Fruit fly (Drosophila melanogaster) whole organism, embryonic: Measurements from ENCODE around the gene CG10660.

Source experiments
- Bteb2 ChIP-seq: fragments of 200-800 bp; sonication (Bioruptor generic); optimal IDR thresholded peaks from 2 replicates; lab custom pipeline; 2016; ENCODE audit warnings: missing biosample characterization, missing genetic modification characterization
- CG1024 ChIP-seq: fragments of 200-800 bp; sonication (Bioruptor generic); IDR thresholded peaks from 2 replicates; pipeline ENCODE4 v1.3.6; 2022; ENCODE audit warnings: missing biosample characterization, missing genetic modification characterization
- CG10267 ChIP-seq: fragments of 200-800 bp; sonication (Bioruptor generic); optimal IDR thresholded peaks from 2 replicates; lab custom pipeline; 2018; ENCODE audit warnings: missing biosample characterization, mild to moderate bottlenecking, missing genetic modification characterization, moderate library complexity
- CG10462 ChIP-seq: fragments of 200-800 bp; sonication (Bioruptor generic); optimal IDR thresholded peaks from 2 replicates; lab custom pipeline; 2016; ENCODE audit warnings: missing biosample characterization, missing genetic modification characterization
- CG10979 ChIP-seq: fragments of 200-800 bp; sonication (Bioruptor generic); optimal IDR thresholded peaks from 2 replicates; lab custom pipeline; 2018; ENCODE audit warnings: missing biosample characterization, mild to moderate bottlenecking, missing genetic modification characterization, moderate library complexity
- CG11085 ChIP-seq: fragments of 200-800 bp; sonication (Bioruptor generic); IDR thresholded peaks from 2 replicates; pipeline ENCODE4 v1.3.6; 2022; ENCODE audit warnings: missing biosample characterization, missing genetic modification characterization
- CG11398 ChIP-seq: fragments of 200-800 bp; sonication (Bioruptor generic); optimal IDR thresholded peaks from 2 replicates; lab custom pipeline; 2016; ENCODE audit warnings: missing biosample characterization, missing genetic modification characterization
- CG13287 ChIP-seq: fragments of 200-800 bp; sonication (Bioruptor generic); IDR thresholded peaks from 2 replicates; pipeline ENCODE4 v1.3.6; 2022; ENCODE audit warnings: missing biosample characterization, missing genetic modification characterization; ENCODE audit not compliant: partially characterized antibody
- CG15073 ChIP-seq: fragments of 200-800 bp; sonication (Bioruptor generic); optimal IDR thresholded peaks from 2 replicates; lab custom pipeline; 2016; ENCODE audit warnings: missing biosample characterization, missing genetic modification characterization
- CG15269 ChIP-seq: fragments of 200-800 bp; sonication (Bioruptor generic); optimal IDR thresholded peaks from 2 replicates; lab custom pipeline; 2018; ENCODE audit warnings: missing biosample characterization, mild to moderate bottlenecking, missing genetic modification characterization, moderate library complexity
- CG1647 ChIP-seq: fragments of 200-800 bp; sonication (Bioruptor generic); optimal IDR thresholded peaks from 3 replicates; lab custom pipeline; 2016; ENCODE audit warnings: missing biosample characterization, missing genetic modification characterization
- CG16779 ChIP-seq: fragments of 200-800 bp; sonication (Bioruptor generic); IDR thresholded peaks from 2 replicates; pipeline ENCODE4 v1.3.6; 2022; ENCODE audit warnings: missing biosample characterization, missing genetic modification characterization
- CG17802 ChIP-seq: fragments of 200-800 bp; sonication (Bioruptor generic); optimal IDR thresholded peaks from 2 replicates; lab custom pipeline; 2018; ENCODE audit warnings: missing biosample characterization, mild to moderate bottlenecking, missing genetic modification characterization, moderate library complexity
- CG18599 ChIP-seq: fragments of 200-800 bp; sonication (Bioruptor generic); optimal IDR thresholded peaks from 3 replicates; lab custom pipeline; 2017; ENCODE audit warnings: missing biosample characterization, missing genetic modification characterization, mild to moderate bottlenecking, moderate library complexity, missing genetic modification reagents
- CG2116 ChIP-seq: fragments of 200-800 bp; sonication (Bioruptor generic); optimal IDR thresholded peaks from 3 replicates; lab custom pipeline; 2018; ENCODE audit warnings: missing biosample characterization, mild to moderate bottlenecking, missing genetic modification characterization
- CG2120 ChIP-seq: fragments of 200-800 bp; sonication (Bioruptor generic); optimal IDR thresholded peaks from 3 replicates; lab custom pipeline; 2016; ENCODE audit warnings: missing biosample characterization, missing genetic modification characterization
- CG2875 ChIP-seq: fragments of 200-800 bp; sonication (Bioruptor generic); optimal IDR thresholded peaks from 2 replicates; lab custom pipeline; 2017; ENCODE audit warnings: missing biosample characterization, mild to moderate bottlenecking, missing genetic modification characterization, missing genetic modification reagents
- CG30020 ChIP-seq: fragments of 200-800 bp; optimal IDR thresholded peaks from 2 replicates; lab custom pipeline; 2019; ENCODE audit warnings: missing biosample characterization, mild to moderate bottlenecking, missing genetic modification characterization, moderate library complexity
- CG33213 ChIP-seq: fragments of 200-800 bp; sonication (Bioruptor generic); optimal IDR thresholded peaks from 3 replicates; lab custom pipeline; 2016; ENCODE audit warnings: missing biosample characterization, missing genetic modification characterization
- CG3726 ChIP-seq: fragments of 200-800 bp; sonication (Bioruptor generic); IDR thresholded peaks from 3 replicates; pipeline ENCODE4, ENCODE4 v1.3.6; 2022; ENCODE audit warnings: missing biosample characterization, missing genetic modification characterization
- CG5180 ChIP-seq: fragments of 200-800 bp; sonication (Bioruptor generic); optimal IDR thresholded peaks from 3 replicates; lab custom pipeline; 2017; ENCODE audit warnings: missing biosample characterization, missing genetic modification characterization, mild to moderate bottlenecking, moderate library complexity, missing genetic modification reagents
- CG6175 ChIP-seq: fragments of 200-800 bp; sonication (Bioruptor generic); IDR thresholded peaks from 3 replicates; pipeline ENCODE4 v1.3.6; 2022; ENCODE audit warnings: missing biosample characterization, missing genetic modification characterization
- CG7556 ChIP-seq: fragments of 200-800 bp; sonication (Bioruptor generic); optimal IDR thresholded peaks from 2 replicates; lab custom pipeline; 2017; ENCODE audit warnings: missing biosample characterization, mild to moderate bottlenecking, missing genetic modification characterization
- CG7745 ChIP-seq: fragments of 200-800 bp; sonication (Bioruptor generic); optimal IDR thresholded peaks from 2 replicates; lab custom pipeline; 2018; ENCODE audit warnings: missing biosample characterization, mild to moderate bottlenecking, missing genetic modification characterization, moderate library complexity
- CG9727 ChIP-seq: fragments of 200-800 bp; sonication (Bioruptor generic); optimal IDR thresholded peaks from 3 replicates; lab custom pipeline; 2017; ENCODE audit warnings: missing biosample characterization, mild to moderate bottlenecking, missing genetic modification characterization
- CG9932 ChIP-seq: fragments of 200-800 bp; sonication (Bioruptor generic); IDR thresholded peaks from 2 replicates; pipeline ENCODE4 v1.3.6; 2022; ENCODE audit warnings: missing biosample characterization, missing genetic modification characterization
- D ChIP-seq, 2 experiments: fragments of 200-800 bp in 1 of 2; fragments of >200 bp in 1 of 2; sonication (Bioruptor generic) in 1 of 2; optimal IDR thresholded peaks; 2 replicates in 1 of 2; 3 replicates in 1 of 2; lab custom pipeline; 2017; ENCODE audit warnings: mild to moderate bottlenecking in 1 of 2, missing biosample characterization in 1 of 2, missing genetic modification characterization in 1 of 2, missing genetic modification reagents in 1 of 2
- HLHmδ ChIP-seq: fragments of 200-800 bp; sonication (Bioruptor generic); optimal IDR thresholded peaks from 2 replicates; lab custom pipeline; 2018; ENCODE audit warnings: missing biosample characterization, mild to moderate bottlenecking, missing genetic modification characterization, moderate library complexity
- Hr3 ChIP-seq: fragments of 200-800 bp; sonication (Bioruptor generic); optimal IDR thresholded peaks from 3 replicates; lab custom pipeline; 2016; ENCODE audit warnings: missing biosample characterization, missing genetic modification characterization
- Hr51 ChIP-seq, 2 experiments: fragments of 200-800 bp; sonication (Bioruptor generic); optimal IDR thresholded peaks; 2 replicates in 1 of 2; 3 replicates in 1 of 2; lab custom pipeline; 2016 to 2018; ENCODE audit warnings: missing biosample characterization in 2 of 2, missing genetic modification characterization in 2 of 2, mild to moderate bottlenecking in 1 of 2, moderate library complexity in 1 of 2
- Med ChIP-seq: fragments of 200-800 bp; sonication (Bioruptor generic); peaks from one replicate; lab custom pipeline; 2016; ENCODE audit warnings: missing biosample characterization, missing genetic modification characterization, mild to moderate bottlenecking, inconsistent platforms, moderate library complexity
- NC2β ChIP-seq: fragments of 200-800 bp; sonication (Bioruptor generic); optimal IDR thresholded peaks from 2 replicates; lab custom pipeline; 2016; ENCODE audit warnings: missing biosample characterization, missing genetic modification characterization
- Neu2 ChIP-seq: fragments of 200-800 bp; sonication (Bioruptor generic); optimal IDR thresholded peaks from 3 replicates; lab custom pipeline; 2016; ENCODE audit warnings: missing biosample characterization, missing genetic modification characterization, borderline replicate concordance
- Nf-YB ChIP-seq: fragments of 200-800 bp; sonication (Bioruptor generic); optimal IDR thresholded peaks from 3 replicates; lab custom pipeline; 2019; ENCODE audit warnings: missing biosample characterization, mild to moderate bottlenecking, missing genetic modification characterization, moderate library complexity
- Opbp ChIP-seq: fragments of 200-800 bp; sonication (Bioruptor generic); IDR thresholded peaks from 3 replicates; pipeline ENCODE4 v1.3.6; 2022; ENCODE audit warnings: missing biosample characterization, missing genetic modification characterization; ENCODE audit not compliant: partially characterized antibody
- Rfx ChIP-seq: fragments of 200-800 bp; sonication (Bioruptor generic); IDR thresholded peaks from 2 replicates; pipeline ENCODE4 v1.3.6; 2022; ENCODE audit warnings: missing biosample characterization, missing genetic modification characterization
- Usf ChIP-seq: fragments of 200-800 bp; sonication (Bioruptor generic); optimal IDR thresholded peaks from 2 replicates; lab custom pipeline; 2017; ENCODE audit warnings: missing genotype, missing biosample characterization, missing genetic modification characterization
- Vsx1 ChIP-seq: fragments of 200-800 bp; sonication (Bioruptor generic); optimal IDR thresholded peaks from 2 replicates; lab custom pipeline; 2017; ENCODE audit warnings: missing biosample characterization, mild to moderate bottlenecking, missing genetic modification characterization, missing genetic modification reagents
- amos ChIP-seq: fragments of 200-800 bp; sonication (Bioruptor generic); IDR thresholded peaks from 2 replicates; pipeline ENCODE4 v1.3.6; 2022; ENCODE audit warnings: missing biosample characterization, missing genetic modification characterization; ENCODE audit not compliant: partially characterized antibody
- cato ChIP-seq: fragments of 200-800 bp; sonication (Bioruptor generic); optimal IDR thresholded peaks from 2 replicates; lab custom pipeline; 2016; ENCODE audit warnings: missing biosample characterization, missing genetic modification characterization, borderline replicate concordance
- caup ChIP-seq: fragments of 200-800 bp; sonication (Bioruptor generic); optimal IDR thresholded peaks from 3 replicates; lab custom pipeline; 2017; ENCODE audit warnings: missing biosample characterization, mild to moderate bottlenecking, missing genetic modification characterization, moderate library complexity; ENCODE audit not compliant: severe bottlenecking
- dan ChIP-seq: fragments of 200-800 bp; sonication (Bioruptor generic); IDR thresholded peaks from 2 replicates; pipeline ENCODE4 v1.3.6; 2022; ENCODE audit warnings: missing biosample characterization, missing genetic modification characterization
- fd102C ChIP-seq: fragments of 200-800 bp; sonication (Bioruptor generic); optimal IDR thresholded peaks from 2 replicates; lab custom pipeline; 2018; ENCODE audit warnings: missing biosample characterization, mild to moderate bottlenecking, missing genetic modification characterization, moderate library complexity
- inv ChIP-seq: fragments of 200-800 bp; sonication (Bioruptor generic); IDR thresholded peaks from 2 replicates; pipeline ENCODE4 v1.3.6; 2022; ENCODE audit warnings: missing biosample characterization, missing genetic modification characterization; ENCODE audit not compliant: partially characterized antibody
- jigr1 ChIP-seq: fragments of 200-800 bp; sonication (Bioruptor generic); IDR thresholded peaks from 3 replicates; pipeline ENCODE4 v1.3.6; 2022; ENCODE audit warnings: missing biosample characterization, missing genetic modification characterization
- pnt ChIP-seq: fragments of 200-800 bp; sonication (Bioruptor generic); optimal IDR thresholded peaks from 3 replicates; lab custom pipeline; 2016; ENCODE audit warnings: missing biosample characterization, missing genetic modification characterization
- shn ChIP-seq: fragments of 200-800 bp; sonication (Bioruptor generic); optimal IDR thresholded peaks from 3 replicates; lab custom pipeline; 2016; ENCODE audit warnings: missing biosample characterization, missing genetic modification characterization
- slou ChIP-seq: fragments of 200-800 bp; sonication (Bioruptor generic); optimal IDR thresholded peaks from 3 replicates; lab custom pipeline; 2016; ENCODE audit warnings: missing biosample characterization, missing genetic modification characterization
- tin ChIP-seq: fragments of 200-800 bp; sonication (Bioruptor generic); optimal IDR thresholded peaks from 3 replicates; lab custom pipeline; 2016; ENCODE audit warnings: missing biosample characterization, missing genetic modification characterization

Gene CG10660

dm6 chr3L:12523941-12524340 is 33.5 kb upstream of the CG10660 start, which contains the start of the genes ver and Gcn5 (continued):
- TF ChIP-seq amos (GFP tag; lab: Robert Waterston, UW) = 0 out of 2 replicates have a peak, but pooled peaks have one; percentile 25
- TF ChIP-seq pnt (GFP tag; lab: Kevin White, UChicago) = peak; percentile 77
- TF ChIP-seq CG18599 (GFP tag; lab: Kevin White, UChicago) = peak; percentile 94
- TF ChIP-seq CG9932 (GFP tag; lab: Robert Waterston, UW) = peak; percentile 95
- peak; percentile 44; the same call in 1 of the 2 replicates for TF ChIP-seq CG13287 (GFP tag; lab: Robert Waterston, UW)
- TF ChIP-seq CG1647 (GFP tag; lab: Kevin White, UChicago) = peak; percentile 86
- TF ChIP-seq Usf (GFP tag; lab: Kevin White, UChicago) = peak; percentile 86
- peak; percentile 81 to 94 for TF ChIP-seq Hr51 (GFP tag; optimal IDR thresholded peaks at IDR 0.05; lab: Kevin White, UChicago)
- peak; percentile 68 for TF ChIP-seq CG33213
- no peak for TF ChIP-seq Neu2 (GFP tag; lab: Kevin White, UChicago)
- peak; percentile 89 for TF ChIP-seq CG7556
- peak; percentile 66 for TF ChIP-seq dan
- TF ChIP-seq jigr1 = peak; percentile 86
- no peak for TF ChIP-seq Opbp (GFP tag; lab: Robert Waterston, UW)
- TF ChIP-seq CG7745 (tag; lab: Kevin White, UChicago) = peak; percentile 66
- peak; percentile 24 for TF ChIP-seq CG11398
- no peak for TF ChIP-seq HLHmδ (GFP tag; lab: Kevin White, UChicago)
- peak; percentile 87 for TF ChIP-seq CG10979 (tag; lab: Kevin White, UChicago)
- peak; percentile 86 for TF ChIP-seq tin (GFP tag; lab: Kevin White, UChicago)
- TF ChIP-seq slou = peak; percentile 84
- peak; percentile 72 for TF ChIP-seq NC2β (GFP tag; lab: Kevin White, UChicago)
- peak; percentile 20 for TF ChIP-seq CG15073 (GFP tag; lab: Kevin White, UChicago)
- peak; percentile 95 for TF ChIP-seq CG15269 (tag; lab: Kevin White, UChicago)
- TF ChIP-seq CG30020 (tag; lab: Kevin White, UChicago) = peak; percentile 72
- TF ChIP-seq D (optimal IDR thresholded peaks at IDR 0.05; lab: Kevin White, UChicago) = no peak
- peak; percentile 84 for TF ChIP-seq D (GFP tag; optimal IDR thresholded peaks at IDR 0.05; lab: Kevin White, UChicago)
- TF ChIP-seq Rfx = peak; percentile 95
- TF ChIP-seq CG1024 (GFP tag; lab: Robert Waterston, UW) = peak; percentile 90
- peak; percentile 93 for TF ChIP-seq Hr3 (GFP tag; lab: Kevin White, UChicago)
- TF ChIP-seq CG10267 (tag; lab: Kevin White, UChicago) = peak; percentile 88
- no peak for TF ChIP-seq fd102C (GFP tag; lab: Kevin White, UChicago)
- peak; percentile 82; the same call in 1 of the 2 replicates for TF ChIP-seq CG16779 (GFP tag; lab: Robert Waterston, UW)
- peak; percentile 83; the same call in 2 of the 3 replicates for TF ChIP-seq CG3726 (GFP tag; lab: Robert Waterston, UW)
- peak; percentile 84 for TF ChIP-seq cato (GFP tag; lab: Kevin White, UChicago)
- TF ChIP-seq CG6175 (GFP tag; lab: Robert Waterston, UW) = peak; percentile 78
- TF ChIP-seq CG10462 (GFP tag; lab: Kevin White, UChicago) = peak; percentile 82
- TF ChIP-seq CG17802 = peak; percentile 70
- TF ChIP-seq inv (GFP tag; lab: Robert Waterston, UW) = no peak
- peak; percentile 92 for TF ChIP-seq caup (GFP tag; lab: Kevin White, UChicago)
- peak; percentile 81 for TF ChIP-seq CG2116 (GFP tag; lab: Kevin White, UChicago)
- TF ChIP-seq Vsx1 (GFP tag; lab: Kevin White, UChicago) = no peak
- TF ChIP-seq shn = peak; percentile 83
- TF ChIP-seq Med (GFP tag; lab: Kevin White, UChicago) = peak; percentile 98
- peak; percentile 74 for TF ChIP-seq CG5180 (GFP tag; lab: Kevin White, UChicago)
- peak; percentile 86 for TF ChIP-seq CG11085
- peak; percentile 79 for TF ChIP-seq CG2875
- TF ChIP-seq Bteb2 (GFP tag; lab: Kevin White, UChicago) = peak; percentile 85
- peak; percentile 96 for TF ChIP-seq CG2120 (GFP tag; lab: Kevin White, UChicago)
- TF ChIP-seq CG9727 = peak; percentile 94
- TF ChIP-seq Nf-YB = peak; percentile 78
